Worm (Caenorhabditis elegans) whole organism, mixed stage, embryonic: ENCODE measurements around the gene octr-1.

Experiments
- blmp-1 ChIP-seq: fragments of 150-350 bp; optimal IDR thresholded peaks from 2 replicates; lab custom pipeline; 2014; ENCODE audit warnings: missing biosample characterization, missing genetic modification characterization
- ceh-43 ChIP-seq: fragments of 200-800 bp; sonication (Bioruptor generic); optimal IDR thresholded peaks from 2 replicates; lab custom pipeline; 2018; ENCODE audit warnings: mild to moderate bottlenecking, missing genetic modification characterization, moderate library complexity, missing compliant biosample characterization
- cnd-1 ChIP-seq: fragments of 200-800 bp; sonication (Bioruptor generic); optimal IDR thresholded peaks from 2 replicates; lab custom pipeline; 2018; ENCODE audit warnings: mild to moderate bottlenecking, missing genetic modification characterization, missing compliant biosample characterization
- elt-1 ChIP-seq: sonication (generic microtip); optimal IDR thresholded peaks from 2 replicates; lab custom pipeline; 2017; ENCODE audit warnings: missing genetic modification characterization, mild to moderate bottlenecking, missing compliant biosample characterization, antibody characterized with exemption, moderate library complexity, borderline replicate concordance; ENCODE audit not compliant: insufficient read depth
- lin-13 ChIP-seq: fragments of 150-350 bp; optimal IDR thresholded peaks from 2 replicates; lab custom pipeline; 2014; ENCODE audit warnings: missing biosample characterization, missing genetic modification characterization
- mab-5 ChIP-seq: fragments of 150-350 bp; optimal IDR thresholded peaks from 2 replicates; lab custom pipeline; 2014; ENCODE audit warnings: missing biosample characterization, missing genetic modification characterization
- mep-1 ChIP-seq: fragments of 150-350 bp; optimal IDR thresholded peaks from 2 replicates; lab custom pipeline; 2017; ENCODE audit warnings: missing biosample characterization, missing genetic modification reagents, missing genetic modification characterization, inconsistent platforms
- nhr-76 ChIP-seq: sonication (generic microtip); optimal IDR thresholded peaks from 2 replicates; lab custom pipeline; 2017; ENCODE audit warnings: missing biosample characterization, missing genetic modification characterization
- snpc-4 ChIP-seq: fragments of 150-350 bp; optimal IDR thresholded peaks from 2 replicates; lab custom pipeline; 2014; ENCODE audit warnings: missing biosample characterization, missing genetic modification characterization
- unc-39 ChIP-seq: fragments of 150-350 bp; optimal IDR thresholded peaks from 2 replicates; lab custom pipeline; 2014; ENCODE audit warnings: missing biosample characterization, missing genetic modification characterization
- unc-62 ChIP-seq: fragments of 150-350 bp; optimal IDR thresholded peaks from 2 replicates; lab custom pipeline; 2014; ENCODE audit warnings: missing biosample characterization, missing genetic modification reagents, missing genetic modification characterization

DNA sequence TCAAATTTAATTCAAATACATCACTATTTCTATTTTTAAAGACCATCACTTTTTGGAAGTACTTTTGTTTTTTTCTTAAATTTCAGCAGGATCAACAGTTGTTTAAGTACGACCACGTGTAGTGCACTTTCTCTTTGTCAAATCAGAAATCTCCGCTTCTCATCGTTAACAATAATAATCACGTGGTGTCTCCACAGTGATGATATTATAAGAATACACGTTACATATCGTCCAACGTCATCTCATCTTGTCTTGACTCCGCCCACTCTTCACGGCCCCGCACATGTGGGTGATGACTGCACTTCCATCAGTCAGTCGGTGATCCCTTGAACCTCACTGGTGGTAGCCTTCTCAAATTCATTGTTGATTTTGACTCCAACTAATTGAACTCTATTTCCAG, 18.9 kb upstream of the octr-1 start, which contains the start of gene argn-1:
- no peak for TF ChIP-seq mab-5
- TF ChIP-seq snpc-4, result no peak
- TF ChIP-seq mep-1, result no peak
- no peak for TF ChIP-seq lin-13 (tag; lab: Kevin White, UChicago)
- TF ChIP-seq unc-62 (GFP tag; lab: Kevin White, UChicago), result no peak
- TF ChIP-seq cnd-1 (tag; lab: Kevin White, UChicago), result no peak
- TF ChIP-seq blmp-1 (tag; lab: Kevin White, UChicago), result no peak
- no peak for TF ChIP-seq unc-39 (tag; lab: Kevin White, UChicago)
- TF ChIP-seq nhr-76 (tag; lab: Kevin White, UChicago), result no peak
- no peak for TF ChIP-seq ceh-43 (GFP tag; lab: Kevin White, UChicago)
- no peak for TF ChIP-seq elt-1
